Fruit fly (Drosophila melanogaster) whole organism, embryonic: ENCODE results near the gene Sdhaf3.

Source experiments
- Abd-B ChIP-seq: fragments of 200-800 bp; sonication (Bioruptor generic); optimal IDR thresholded peaks from 2 replicates; lab custom pipeline; 2018; ENCODE audit warnings: missing biosample characterization, mild to moderate bottlenecking, missing genetic modification characterization, moderate library complexity
- Aef1 ChIP-seq: fragments of 200-800 bp; sonication (Bioruptor generic); IDR thresholded peaks from 3 replicates; pipeline ENCODE4 v1.3.6; 2022; ENCODE audit warnings: missing biosample characterization, missing genetic modification characterization
- Atf3 ChIP-seq: fragments of 200-800 bp; sonication (Bioruptor generic); optimal IDR thresholded peaks from 3 replicates; lab custom pipeline; 2016; ENCODE audit warnings: missing biosample characterization, missing genetic modification characterization
- Bgb ChIP-seq: fragments of 200-800 bp; sonication (Bioruptor generic); IDR thresholded peaks from 2 replicates; pipeline ENCODE4 v1.3.6; 2022; ENCODE audit warnings: missing biosample characterization, missing genetic modification characterization; ENCODE audit not compliant: partially characterized antibody
- CG1024 ChIP-seq: fragments of 200-800 bp; sonication (Bioruptor generic); IDR thresholded peaks from 2 replicates; pipeline ENCODE4 v1.3.6; 2022; ENCODE audit warnings: missing biosample characterization, missing genetic modification characterization
- CG10565 ChIP-seq: fragments of 200-800 bp; sonication (Bioruptor generic); optimal IDR thresholded peaks from 3 replicates; lab custom pipeline; 2016; ENCODE audit warnings: missing biosample characterization, mild to moderate bottlenecking, missing genetic modification characterization
- CG11504 ChIP-seq: fragments of 200-800 bp; sonication (Bioruptor generic); optimal IDR thresholded peaks from 3 replicates; lab custom pipeline; 2019; ENCODE audit warnings: missing biosample characterization, mild to moderate bottlenecking, missing genetic modification characterization, moderate library complexity
- CG12744 ChIP-seq: fragments of 200-800 bp; sonication (Bioruptor generic); optimal IDR thresholded peaks from 2 replicates; lab custom pipeline; 2016; ENCODE audit warnings: missing biosample characterization, missing genetic modification characterization
- CG15479 ChIP-seq: fragments of 200-800 bp; sonication (Bioruptor generic); optimal IDR thresholded peaks from 3 replicates; lab custom pipeline; 2019; ENCODE audit warnings: missing biosample characterization, mild to moderate bottlenecking, missing genetic modification characterization, moderate library complexity
- CG17912 ChIP-seq: fragments of 200-800 bp; sonication (Bioruptor generic); optimal IDR thresholded peaks from 2 replicates; lab custom pipeline; 2018; ENCODE audit warnings: missing biosample characterization, mild to moderate bottlenecking, missing genetic modification characterization
- CG18262 ChIP-seq: fragments of 200-800 bp; optimal IDR thresholded peaks from 3 replicates; lab custom pipeline; 2019; ENCODE audit warnings: missing biosample characterization, mild to moderate bottlenecking, missing genetic modification characterization, moderate library complexity
- CG30431 ChIP-seq: fragments of 200-800 bp; sonication (Bioruptor generic); optimal IDR thresholded peaks from 2 replicates; lab custom pipeline; 2017; ENCODE audit warnings: missing biosample characterization, missing genetic modification characterization
- CG3995 ChIP-seq: fragments of 200-800 bp; sonication (Bioruptor generic); optimal IDR thresholded peaks from 3 replicates; lab custom pipeline; 2016; ENCODE audit warnings: missing biosample characterization, missing genetic modification characterization
- CG4282 ChIP-seq: fragments of 200-800 bp; sonication (Bioruptor generic); optimal IDR thresholded peaks from 2 replicates; lab custom pipeline; 2016; ENCODE audit warnings: missing biosample characterization, missing genetic modification characterization
- CG5245 ChIP-seq: fragments of 200-800 bp; sonication (Bioruptor generic); optimal IDR thresholded peaks from 3 replicates; lab custom pipeline; 2016; ENCODE audit warnings: missing biosample characterization, missing genetic modification characterization
- CG6683 ChIP-seq: fragments of 200-800 bp; sonication (Bioruptor generic); optimal IDR thresholded peaks from 2 replicates; lab custom pipeline; 2017; ENCODE audit warnings: missing biosample characterization, mild to moderate bottlenecking, missing genetic modification characterization, missing genetic modification reagents
- CG8089 ChIP-seq: fragments of 200-800 bp; sonication (Bioruptor generic); optimal IDR thresholded peaks from 3 replicates; lab custom pipeline; 2016; ENCODE audit warnings: missing biosample characterization, missing genetic modification characterization
- CG9215 ChIP-seq: fragments of 200-800 bp; sonication (Bioruptor generic); IDR thresholded peaks from 2 replicates; pipeline ENCODE4 v1.3.6; 2022; ENCODE audit warnings: missing biosample characterization, missing genetic modification characterization
- CG9437 ChIP-seq: fragments of 200-800 bp; sonication (Bioruptor generic); optimal IDR thresholded peaks from 2 replicates; lab custom pipeline; 2018; ENCODE audit warnings: missing biosample characterization, mild to moderate bottlenecking, missing genetic modification characterization
- Camta ChIP-seq: fragments of 200-800 bp; sonication (Bioruptor generic); optimal IDR thresholded peaks from 2 replicates; lab custom pipeline; 2016; ENCODE audit warnings: missing biosample characterization, missing genetic modification characterization
- Dek ChIP-seq: fragments of 200-800 bp; sonication (Bioruptor generic); optimal IDR thresholded peaks from 3 replicates; lab custom pipeline; 2019; ENCODE audit warnings: missing biosample characterization, mild to moderate bottlenecking, missing genetic modification characterization, moderate library complexity
- Dip2 ChIP-seq: fragments of 200-800 bp; sonication (Bioruptor generic); IDR thresholded peaks from 2 replicates; pipeline ENCODE4 v1.3.6; 2022; ENCODE audit warnings: missing biosample characterization, missing genetic modification characterization
- Dp ChIP-seq: fragments of 200-800 bp; sonication (Bioruptor generic); optimal IDR thresholded peaks from 2 replicates; lab custom pipeline; 2018; ENCODE audit warnings: missing biosample characterization, mild to moderate bottlenecking, missing genetic modification characterization, moderate library complexity
- Fer1 ChIP-seq: fragments of 200-800 bp; sonication (Bioruptor generic); optimal IDR thresholded peaks from 2 replicates; lab custom pipeline; 2017; ENCODE audit warnings: missing biosample characterization, mild to moderate bottlenecking, missing genetic modification characterization
- Gsc ChIP-seq: fragments of 200-800 bp; sonication (Bioruptor generic); IDR thresholded peaks from 2 replicates; pipeline ENCODE4 v1.3.6; 2022; ENCODE audit warnings: missing biosample characterization, missing genetic modification characterization
- Gug ChIP-seq: fragments of 200-800 bp; sonication (Bioruptor generic); IDR thresholded peaks from 4 replicates; pipeline ENCODE4 v1.3.6; 2022; ENCODE audit warnings: missing biosample characterization, missing genetic modification characterization
- H2.0 ChIP-seq: fragments of 200-800 bp; sonication (Bioruptor generic); IDR thresholded peaks from 2 replicates; pipeline ENCODE4 v1.3.6; 2022; ENCODE audit warnings: missing biosample characterization, missing genetic modification characterization
- HLH4C ChIP-seq: fragments of 200-800 bp; sonication (Bioruptor generic); IDR thresholded peaks from 3 replicates; pipeline ENCODE4 v1.3.6; 2022; ENCODE audit warnings: missing biosample characterization, missing genetic modification characterization; ENCODE audit not compliant: partially characterized antibody
- Hmx ChIP-seq: fragments of 200-800 bp; sonication (Bioruptor generic); optimal IDR thresholded peaks from 2 replicates; lab custom pipeline; 2016; ENCODE audit warnings: missing biosample characterization, missing genetic modification characterization
- Ravus ChIP-seq: fragments of 200-800 bp; sonication (Bioruptor generic); IDR thresholded peaks from 2 replicates; pipeline ENCODE4 v1.3.6; 2022; ENCODE audit warnings: missing biosample characterization, missing genetic modification characterization
- Sry-δ ChIP-seq: fragments of 200-800 bp; sonication (Bioruptor generic); optimal IDR thresholded peaks from 2 replicates; lab custom pipeline; 2016; ENCODE audit warnings: missing biosample characterization, missing genetic modification characterization
- Xrp1 ChIP-seq: fragments of 200-800 bp; sonication (Bioruptor generic); IDR thresholded peaks from 2 replicates; pipeline ENCODE4 v1.3.6; 2022; ENCODE audit warnings: missing biosample characterization, missing genetic modification characterization
- ara ChIP-seq: fragments of 200-800 bp; sonication (Bioruptor generic); IDR thresholded peaks from 2 replicates; pipeline ENCODE4 v1.3.6; 2022; ENCODE audit warnings: missing biosample characterization, missing genetic modification characterization
- ato ChIP-seq: fragments of 200-800 bp; sonication (Bioruptor generic); IDR thresholded peaks from 2 replicates; pipeline ENCODE4 v1.3.6; 2022; ENCODE audit warnings: missing biosample characterization, missing genetic modification characterization; ENCODE audit not compliant: partially characterized antibody
- btn ChIP-seq: fragments of 200-800 bp; sonication (Bioruptor generic); optimal IDR thresholded peaks from 2 replicates; lab custom pipeline; 2016; ENCODE audit warnings: missing biosample characterization, missing genetic modification characterization
- chm ChIP-seq: fragments of 200-800 bp; sonication (Bioruptor generic); IDR thresholded peaks from 2 replicates; pipeline ENCODE4 v1.3.6; 2022; ENCODE audit warnings: missing biosample characterization, missing genetic modification characterization
- corto ChIP-seq: fragments of 200-800 bp; sonication (Bioruptor generic); optimal IDR thresholded peaks from 2 replicates; lab custom pipeline; 2016; ENCODE audit warnings: missing biosample characterization, mild to moderate bottlenecking, missing genetic modification characterization, moderate library complexity
- en ChIP-seq: fragments of 200-800 bp; sonication (Bioruptor generic); optimal IDR thresholded peaks from 2 replicates; lab custom pipeline; 2016; ENCODE audit warnings: missing biosample characterization, missing genetic modification characterization
- eyg ChIP-seq: fragments of 200-800 bp; sonication (Bioruptor generic); optimal IDR thresholded peaks from 3 replicates; lab custom pipeline; 2016; ENCODE audit warnings: missing biosample characterization, missing genetic modification characterization
- fd102C ChIP-seq: fragments of 200-800 bp; sonication (Bioruptor generic); optimal IDR thresholded peaks from 2 replicates; lab custom pipeline; 2018; ENCODE audit warnings: missing biosample characterization, mild to moderate bottlenecking, missing genetic modification characterization, moderate library complexity
- ken ChIP-seq: fragments of 200-800 bp; sonication (Bioruptor generic); IDR thresholded peaks from 3 replicates; pipeline ENCODE4 v1.3.6; 2022; ENCODE audit warnings: missing biosample characterization, missing genetic modification characterization
- lmd ChIP-seq: fragments of 200-800 bp; sonication (Bioruptor generic); IDR thresholded peaks from 2 replicates; pipeline ENCODE4 v1.3.6; 2022; ENCODE audit warnings: missing biosample characterization, missing genetic modification characterization
- nau ChIP-seq: fragments of 200-800 bp; sonication (Bioruptor generic); optimal IDR thresholded peaks from 3 replicates; lab custom pipeline; 2017; ENCODE audit warnings: missing biosample characterization, mild to moderate bottlenecking, missing genetic modification characterization, missing genetic modification reagents
- oc ChIP-seq: fragments of 200-800 bp; sonication (Bioruptor generic); optimal IDR thresholded peaks from 2 replicates; lab custom pipeline; 2018; ENCODE audit warnings: missing biosample characterization, mild to moderate bottlenecking, missing genetic modification characterization, moderate library complexity
- slou ChIP-seq: fragments of 200-800 bp; sonication (Bioruptor generic); optimal IDR thresholded peaks from 3 replicates; lab custom pipeline; 2016; ENCODE audit warnings: missing biosample characterization, missing genetic modification characterization
- sr ChIP-seq: fragments of 200-800 bp; sonication (Bioruptor generic); IDR thresholded peaks from 3 replicates; pipeline ENCODE4 v1.3.6; 2022; ENCODE audit warnings: missing biosample characterization, missing genetic modification characterization
- ssp ChIP-seq: fragments of 200-800 bp; sonication (Bioruptor generic); IDR thresholded peaks from 2 replicates; pipeline ENCODE4 v1.3.6; 2022; ENCODE audit warnings: missing biosample characterization, missing genetic modification characterization

Gene Sdhaf3

dm6 chr3R:16449187-16449973 is 32.9 kb downstream of the Sdhaf3 start (continued):
- TF ChIP-seq slou, result peak; percentile 43
- peak; percentile 90 for TF ChIP-seq Aef1 (GFP tag; lab: Robert Waterston, UW)
- TF ChIP-seq ken (GFP tag; lab: Robert Waterston, UW), result peak; percentile 99
- no peak for TF ChIP-seq Dp (GFP tag; lab: Kevin White, UChicago)
- peak; percentile 68 for TF ChIP-seq Bgb (GFP tag; lab: Robert Waterston, UW)
- peak; percentile 92 for TF ChIP-seq CG8089 (GFP tag; lab: Kevin White, UChicago)
- peak; percentile 99 for TF ChIP-seq ara (GFP tag; lab: Robert Waterston, UW)
- TF ChIP-seq corto (GFP tag; lab: Kevin White, UChicago), result no peak
- no peak for TF ChIP-seq ato (GFP tag; lab: Robert Waterston, UW)
- TF ChIP-seq CG17912 (GFP tag; lab: Kevin White, UChicago), result peak; percentile 85
- TF ChIP-seq nau (GFP tag; lab: Kevin White, UChicago), result peak; percentile 77
- peak; percentile 82 for TF ChIP-seq eyg (GFP tag; lab: Kevin White, UChicago)
- TF ChIP-seq CG10565, result peak; percentile 74
- TF ChIP-seq Gug, result peak; percentile 97
- peak; percentile 3 for TF ChIP-seq CG15479 (GFP tag; lab: Kevin White, UChicago)
- peak; percentile 96 for TF ChIP-seq H2.0 (GFP tag; lab: Robert Waterston, UW)
- TF ChIP-seq Dip2 (GFP tag; lab: Robert Waterston, UW), result peak; percentile 62
- peak; percentile 94 for TF ChIP-seq CG30431 (GFP tag; lab: Kevin White, UChicago)
- peak; percentile 96 for TF ChIP-seq Abd-B (GFP tag; lab: Kevin White, UChicago)
- peak; percentile 82 for TF ChIP-seq CG9437 (GFP tag; lab: Kevin White, UChicago)
- TF ChIP-seq CG12744 (GFP tag; lab: Kevin White, UChicago), result peak; percentile 75

dm6 chr3R:16448378-16449134 is 33.7 kb downstream of the Sdhaf3 start:
- TF ChIP-seq CG6683 (GFP tag; lab: Kevin White, UChicago) (no peak), ssp (GFP tag; lab: Robert Waterston, UW) (peak; percentile 28), Dek (tag; lab: Kevin White, UChicago) (peak; percentile 71), Ravus (GFP tag; lab: Robert Waterston, UW) (peak; percentile 51), fd102C (GFP tag; lab: Kevin White, UChicago) (no peak), CG1024 (peak; percentile 78), HLH4C (GFP tag; lab: Robert Waterston, UW) (no peak), chm (peak; percentile 85), corto (GFP tag; lab: Kevin White, UChicago) (no peak), Gsc (GFP tag; lab: Robert Waterston, UW) (peak; percentile 73), Atf3 (GFP tag; lab: Kevin White, UChicago) (peak; percentile 19), CG11504 (tag; lab: Kevin White, UChicago) (peak; percentile 53), Camta (GFP tag; lab: Kevin White, UChicago) (peak; percentile 7), sr (GFP tag; lab: Robert Waterston, UW) (peak; percentile 62; the same call in 2 of the 3 replicates), en (peak; percentile 63), lmd (GFP tag; lab: Robert Waterston, UW) (peak; percentile 82), btn (GFP tag; lab: Kevin White, UChicago) (no peak), CG9437 (GFP tag; lab: Kevin White, UChicago) (peak; percentile 76), Hmx (GFP tag; lab: Kevin White, UChicago) (no peak), CG3995 (GFP tag; lab: Kevin White, UChicago) (peak; percentile 49), Xrp1 (GFP tag; lab: Robert Waterston, UW) (peak; percentile 91), oc (tag; lab: Kevin White, UChicago) (peak; percentile 65), CG9215 (GFP tag; lab: Robert Waterston, UW) (no peak; the same call in 1 of the 2 replicates), CG4282 (GFP tag; lab: Kevin White, UChicago) (peak; percentile 45), CG5245 (GFP tag; lab: Kevin White, UChicago) (peak; percentile 57), CG18262 (tag; lab: Kevin White, UChicago) (peak; percentile 82), Fer1 (peak; percentile 67), Sry-δ (no peak)
